Fruit fly (Drosophila melanogaster) whole organism, embryonic: ENCODE data around the gene Men.

ENCODE experiments used
- Atf3 ChIP-seq: fragments of 200-800 bp; sonication (Bioruptor generic); optimal IDR thresholded peaks from 3 replicates; lab custom pipeline; 2016; ENCODE audit warnings: missing biosample characterization, missing genetic modification characterization
- CG10431 ChIP-seq: fragments of 200-800 bp; sonication (Bioruptor generic); optimal IDR thresholded peaks from 3 replicates; lab custom pipeline; 2018; ENCODE audit warnings: missing biosample characterization, mild to moderate bottlenecking, missing genetic modification characterization
- CG10462 ChIP-seq: fragments of 200-800 bp; sonication (Bioruptor generic); optimal IDR thresholded peaks from 2 replicates; lab custom pipeline; 2016; ENCODE audit warnings: missing biosample characterization, missing genetic modification characterization
- CG11093 ChIP-seq: fragments of 200-800 bp; sonication (Bioruptor generic); IDR thresholded peaks from 3 replicates; pipeline ENCODE4 v1.3.6; 2022; ENCODE audit warnings: missing biosample characterization, missing genetic modification characterization
- CG11456 ChIP-seq: fragments of 200-800 bp; sonication (Bioruptor generic); IDR thresholded peaks from 3 replicates; pipeline ENCODE4 v1.3.6; 2022; ENCODE audit warnings: missing biosample characterization, missing genetic modification characterization
- CG11695 ChIP-seq: fragments of 200-800 bp; sonication (Bioruptor generic); IDR thresholded peaks from 3 replicates; pipeline ENCODE4 v1.3.6; 2022; ENCODE audit warnings: missing biosample characterization, missing genetic modification characterization
- CG12769 ChIP-seq: fragments of 200-800 bp; sonication (Bioruptor generic); optimal IDR thresholded peaks from 2 replicates; lab custom pipeline; 2019; ENCODE audit warnings: missing biosample characterization, mild to moderate bottlenecking, missing genetic modification characterization, moderate library complexity
- CG13624 ChIP-seq: fragments of 200-800 bp; sonication (Bioruptor generic); optimal IDR thresholded peaks from 2 replicates; lab custom pipeline; 2016; ENCODE audit warnings: missing biosample characterization, missing genetic modification characterization
- CG14441 ChIP-seq: fragments of 200-800 bp; sonication (Bioruptor generic); IDR thresholded peaks from 2 replicates; pipeline ENCODE4 v1.3.6; 2022; ENCODE audit warnings: missing biosample characterization, missing genetic modification characterization
- CG15011 ChIP-seq: fragments of 200-800 bp; sonication (Bioruptor generic); optimal IDR thresholded peaks from 3 replicates; lab custom pipeline; 2018; ENCODE audit warnings: missing biosample characterization, mild to moderate bottlenecking, missing genetic modification characterization
- CG15514 ChIP-seq: fragments of 200-800 bp; sonication (Bioruptor generic); optimal IDR thresholded peaks from 3 replicates; lab custom pipeline; 2017; ENCODE audit warnings: missing biosample characterization, missing genetic modification characterization, mild to moderate bottlenecking, moderate library complexity, missing genetic modification reagents
- CG17802 ChIP-seq: fragments of 200-800 bp; sonication (Bioruptor generic); optimal IDR thresholded peaks from 2 replicates; lab custom pipeline; 2018; ENCODE audit warnings: missing biosample characterization, mild to moderate bottlenecking, missing genetic modification characterization, moderate library complexity
- CG18599 ChIP-seq: fragments of 200-800 bp; sonication (Bioruptor generic); optimal IDR thresholded peaks from 3 replicates; lab custom pipeline; 2017; ENCODE audit warnings: missing biosample characterization, missing genetic modification characterization, mild to moderate bottlenecking, moderate library complexity, missing genetic modification reagents
- CG2120 ChIP-seq: fragments of 200-800 bp; sonication (Bioruptor generic); optimal IDR thresholded peaks from 3 replicates; lab custom pipeline; 2016; ENCODE audit warnings: missing biosample characterization, missing genetic modification characterization
- CG30403 ChIP-seq: fragments of 200-800 bp; sonication (Bioruptor generic); optimal IDR thresholded peaks from 3 replicates; lab custom pipeline; 2016; ENCODE audit warnings: missing biosample characterization, missing genetic modification characterization
- CG3065 ChIP-seq: fragments of 200-800 bp; sonication (Bioruptor generic); optimal IDR thresholded peaks from 2 replicates; lab custom pipeline; 2016; ENCODE audit warnings: missing biosample characterization, missing genetic modification characterization
- CG3163 ChIP-seq: fragments of 200-800 bp; sonication (Bioruptor generic); optimal IDR thresholded peaks from 3 replicates; lab custom pipeline; 2016; ENCODE audit warnings: missing biosample characterization, missing genetic modification characterization
- CG32532 ChIP-seq: fragments of 200-800 bp; sonication (Bioruptor generic); IDR thresholded peaks from 2 replicates; pipeline ENCODE4 v1.3.6; 2022; ENCODE audit warnings: missing biosample characterization, missing genetic modification characterization
- CG6689 ChIP-seq: fragments of 200-800 bp; sonication (Bioruptor generic); IDR thresholded peaks from 2 replicates; pipeline ENCODE4 v1.3.6; 2022; ENCODE audit warnings: missing biosample characterization, missing genetic modification characterization
- CG7987 ChIP-seq: fragments of 200-800 bp; sonication (Bioruptor generic); optimal IDR thresholded peaks from 2 replicates; lab custom pipeline; 2018; ENCODE audit warnings: missing biosample characterization, mild to moderate bottlenecking, missing genetic modification characterization, moderate library complexity
- Chrac-16 ChIP-seq: fragments of 200-800 bp; sonication (Bioruptor generic); optimal IDR thresholded peaks from 3 replicates; lab custom pipeline; 2016; ENCODE audit warnings: missing biosample characterization, missing genetic modification characterization
- Dp ChIP-seq: fragments of 200-800 bp; sonication (Bioruptor generic); optimal IDR thresholded peaks from 2 replicates; lab custom pipeline; 2018; ENCODE audit warnings: missing biosample characterization, mild to moderate bottlenecking, missing genetic modification characterization, moderate library complexity
- Fer3 ChIP-seq: fragments of 200-800 bp; sonication (Bioruptor generic); optimal IDR thresholded peaks from 2 replicates; lab custom pipeline; 2018; ENCODE audit warnings: missing biosample characterization, mild to moderate bottlenecking, missing genetic modification characterization, moderate library complexity
- HHEX ChIP-seq: fragments of 200-800 bp; sonication (Bioruptor generic); optimal IDR thresholded peaks from 3 replicates; lab custom pipeline; 2017; ENCODE audit warnings: missing biosample characterization, mild to moderate bottlenecking, missing genetic modification characterization, missing genetic modification reagents
- Hr3 ChIP-seq: fragments of 200-800 bp; sonication (Bioruptor generic); optimal IDR thresholded peaks from 3 replicates; lab custom pipeline; 2016; ENCODE audit warnings: missing biosample characterization, missing genetic modification characterization
- Lim3 ChIP-seq: fragments of 200-800 bp; sonication (Bioruptor generic); IDR thresholded peaks from 2 replicates; pipeline ENCODE4 v1.3.6; 2022; ENCODE audit warnings: missing biosample characterization, missing genetic modification characterization
- Lpt ChIP-seq: fragments of >200 bp; optimal IDR thresholded peaks from 2 replicates; lab custom pipeline; 2018; ENCODE audit warnings: missing biosample characterization, missing genetic modification characterization
- Med ChIP-seq: fragments of 200-800 bp; sonication (Bioruptor generic); peaks from one replicate; lab custom pipeline; 2016; ENCODE audit warnings: missing biosample characterization, missing genetic modification characterization, mild to moderate bottlenecking, inconsistent platforms, moderate library complexity
- Meics ChIP-seq: fragments of 200-800 bp; sonication (Bioruptor generic); optimal IDR thresholded peaks from 2 replicates; lab custom pipeline; 2017; ENCODE audit warnings: missing biosample characterization, mild to moderate bottlenecking, missing genetic modification characterization
- Pdp1 ChIP-seq, 2 experiments: fragments of 200-800 bp; sonication (Bioruptor generic); optimal IDR thresholded peaks; 3 replicates each; lab custom pipeline; 2016; ENCODE audit warnings: missing biosample characterization in 2 of 2, missing genetic modification characterization in 2 of 2, mild to moderate bottlenecking in 1 of 2, moderate library complexity in 1 of 2
- Ptx1 ChIP-seq: fragments of 200-800 bp; sonication (Bioruptor generic); IDR thresholded peaks from 2 replicates; pipeline ENCODE4 v1.3.6; 2022; ENCODE audit warnings: missing biosample characterization, missing genetic modification characterization
- Ravus ChIP-seq: fragments of 200-800 bp; sonication (Bioruptor generic); IDR thresholded peaks from 2 replicates; pipeline ENCODE4 v1.3.6; 2022; ENCODE audit warnings: missing biosample characterization, missing genetic modification characterization
- Rfx ChIP-seq: fragments of 200-800 bp; sonication (Bioruptor generic); IDR thresholded peaks from 2 replicates; pipeline ENCODE4 v1.3.6; 2022; ENCODE audit warnings: missing biosample characterization, missing genetic modification characterization
- Side ChIP-seq: fragments of 200-800 bp; sonication (Bioruptor generic); optimal IDR thresholded peaks from 2 replicates; lab custom pipeline; 2016; ENCODE audit warnings: missing biosample characterization, missing genetic modification characterization
- Sin3A ChIP-seq: fragments of >200 bp; optimal IDR thresholded peaks from 2 replicates; lab custom pipeline; 2018
- Xbp1 ChIP-seq: fragments of 200-800 bp; sonication (Bioruptor generic); optimal IDR thresholded peaks from 3 replicates; lab custom pipeline; 2016; ENCODE audit warnings: missing biosample characterization, mild to moderate bottlenecking, missing genetic modification characterization
- bab2 ChIP-seq: fragments of 200-800 bp; sonication (Bioruptor generic); optimal IDR thresholded peaks from 2 replicates; lab custom pipeline; 2016; ENCODE audit warnings: missing biosample characterization, missing genetic modification characterization
- ci ChIP-seq: fragments of 200-800 bp; sonication (Bioruptor generic); IDR thresholded peaks from 3 replicates; pipeline ENCODE4 v1.3.6; 2022; ENCODE audit warnings: missing biosample characterization, missing genetic modification characterization
- crol ChIP-seq: fragments of 200-800 bp; sonication (Bioruptor generic); IDR thresholded peaks from 2 replicates; pipeline ENCODE4 v1.3.6; 2022; ENCODE audit warnings: missing biosample characterization, missing genetic modification characterization
- exex ChIP-seq: fragments of 200-800 bp; sonication (Bioruptor generic); optimal IDR thresholded peaks from 4 replicates; lab custom pipeline; 2018; ENCODE audit warnings: missing biosample characterization, mild to moderate bottlenecking, missing genetic modification characterization, moderate library complexity
- ftz-f1 ChIP-seq: fragments of 200-800 bp; sonication (Bioruptor generic); optimal IDR thresholded peaks from 2 replicates; lab custom pipeline; 2016; ENCODE audit warnings: missing biosample characterization, missing genetic modification characterization
- hb ChIP-seq: fragments of 200-800 bp; sonication (Bioruptor generic); IDR thresholded peaks from 3 replicates; pipeline ENCODE4 v1.3.6; 2022; ENCODE audit warnings: missing biosample characterization, missing genetic modification characterization; ENCODE audit not compliant: partially characterized antibody
- hkb ChIP-seq, 2 experiments: fragments of 200-800 bp in 1 of 2; fragments of >200 bp in 1 of 2; sonication (Bioruptor generic) in 1 of 2; IDR thresholded peaks in 1 of 2; optimal IDR thresholded peaks in 1 of 2; 2 replicates each; pipeline versions ENCODE4 v1.3.6 to Lab custom; 2017 to 2022; ENCODE audit warnings: missing biosample characterization in 1 of 2, missing genetic modification characterization in 1 of 2
- klu ChIP-seq: fragments of 200-800 bp; sonication (Bioruptor generic); IDR thresholded peaks from 2 replicates; pipeline ENCODE4 v1.3.6; 2022; ENCODE audit warnings: missing biosample characterization, missing genetic modification characterization
- seq ChIP-seq: fragments of 200-800 bp; sonication (Bioruptor generic); IDR thresholded peaks from 2 replicates; pipeline ENCODE4 v1.3.6; 2022; ENCODE audit warnings: missing biosample characterization, missing genetic modification characterization
- shn ChIP-seq: fragments of 200-800 bp; sonication (Bioruptor generic); optimal IDR thresholded peaks from 3 replicates; lab custom pipeline; 2016; ENCODE audit warnings: missing biosample characterization, missing genetic modification characterization
- sna ChIP-seq: fragments of 200-800 bp; sonication (Bioruptor generic); IDR thresholded peaks from 2 replicates; pipeline ENCODE4 v1.3.6; 2022; ENCODE audit warnings: missing biosample characterization, missing genetic modification characterization; ENCODE audit not compliant: partially characterized antibody
- sqz ChIP-seq: fragments of 200-800 bp; sonication (Bioruptor generic); optimal IDR thresholded peaks from 3 replicates; lab custom pipeline; 2018; ENCODE audit warnings: missing biosample characterization, mild to moderate bottlenecking, missing genetic modification characterization
- sr ChIP-seq: fragments of 200-800 bp; sonication (Bioruptor generic); IDR thresholded peaks from 3 replicates; pipeline ENCODE4 v1.3.6; 2022; ENCODE audit warnings: missing biosample characterization, missing genetic modification characterization
- sug ChIP-seq: fragments of 200-800 bp; optimal IDR thresholded peaks from 2 replicates; lab custom pipeline; 2019; ENCODE audit warnings: missing biosample characterization, mild to moderate bottlenecking, missing genetic modification characterization, moderate library complexity
- zfh1 ChIP-seq: fragments of 200-800 bp; sonication (Bioruptor generic); IDR thresholded peaks from 3 replicates; pipeline ENCODE4 v1.3.6; 2022; ENCODE audit warnings: missing biosample characterization, missing genetic modification characterization

Men gene

DNA sequence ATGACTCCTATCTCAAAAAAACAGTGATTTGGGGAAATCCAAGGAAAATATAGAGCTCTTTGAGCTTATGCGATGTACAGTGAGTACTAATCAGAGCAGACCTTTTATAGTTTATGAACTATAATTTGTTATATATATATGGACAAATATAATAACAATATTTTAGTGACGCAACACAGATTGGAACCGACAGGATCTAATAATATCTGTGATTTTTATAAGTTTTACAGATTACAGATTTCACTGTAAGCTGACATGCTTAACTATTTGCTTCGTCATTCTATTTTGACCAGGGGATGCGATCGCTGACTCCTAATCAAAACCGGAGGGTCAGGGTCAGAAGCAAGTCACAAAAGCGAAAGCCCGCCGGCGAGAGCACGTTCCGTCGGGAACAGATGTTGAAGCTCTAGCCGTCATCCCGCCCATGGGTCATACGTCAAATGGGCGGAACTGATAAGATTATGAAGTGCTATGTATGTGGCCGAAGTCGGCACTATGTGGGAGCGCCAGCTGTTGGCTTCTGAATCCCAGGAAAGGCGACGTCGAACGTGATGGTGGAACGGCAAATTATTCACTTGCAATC lies 48.1 kb downstream of the Men start, which contains the start of gene Gnmt (continued):
- TF ChIP-seq Ravus (no peak), sr (GFP tag; lab: Robert Waterston, UW) (no peak), HHEX (GFP tag; lab: Kevin White, UChicago) (no peak), hkb (optimal IDR thresholded peaks at IDR 0.05; lab: Kevin White, UChicago) (no peak), hkb (GFP tag; IDR thresholded peaks at IDR 0.05; lab: Robert Waterston, UW) (0 out of 2 replicates have a peak, but pooled peaks have one; percentile 9), Hr3 (no peak), seq (GFP tag; lab: Robert Waterston, UW) (0 out of 2 replicates have a peak, but pooled peaks have one; percentile 20), sug (tag; lab: Kevin White, UChicago) (peak; percentile 84), CG32532 (GFP tag; lab: Robert Waterston, UW) (peak; percentile 33; the same call in 1 of the 2 replicates), CG13624 (no peak), hb (no peak), CG7987 (GFP tag; lab: Kevin White, UChicago) (no peak), Sin3A (no peak), Lpt (GFP tag; lab: Kevin White, UChicago) (no peak), CG18599 (GFP tag; lab: Kevin White, UChicago) (peak; percentile 70), Side (GFP tag; lab: Kevin White, UChicago) (no peak), Chrac-16 (GFP tag; lab: Kevin White, UChicago) (no peak), ci (GFP tag; lab: Robert Waterston, UW) (0 out of 3 replicates have a peak, but pooled peaks have one; percentile 16), CG6689 (GFP tag; lab: Robert Waterston, UW) (0 out of 2 replicates have a peak, but pooled peaks have one; percentile 14), Pdp1 (GFP tag; optimal IDR thresholded peaks at IDR 0.05; lab: Kevin White, UChicago) (peak in 1 of 2 experiments; percentile 24), CG11695 (GFP tag; lab: Robert Waterston, UW) (no peak), CG30403 (GFP tag; lab: Kevin White, UChicago) (peak; percentile 11), bab2 (no peak), CG15514 (no peak), Med (GFP tag; lab: Kevin White, UChicago) (peak; percentile 47), CG3065 (GFP tag; lab: Kevin White, UChicago) (no peak), Meics (peak; percentile 44), zfh1 (GFP tag; lab: Robert Waterston, UW) (no peak), exex (tag; lab: Kevin White, UChicago) (no peak), CG2120 (GFP tag; lab: Kevin White, UChicago) (peak; percentile 16), Dp (GFP tag; lab: Kevin White, UChicago) (no peak), CG12769 (tag; lab: Kevin White, UChicago) (no peak), CG15011 (GFP tag; lab: Kevin White, UChicago) (no peak), sqz (GFP tag; lab: Kevin White, UChicago) (no peak), crol (no peak), CG10431 (GFP tag; lab: Kevin White, UChicago) (no peak), Atf3 (GFP tag; lab: Kevin White, UChicago) (no peak), CG11093 (GFP tag; lab: Robert Waterston, UW) (no peak), CG14441 (no peak), Lim3 (GFP tag; lab: Robert Waterston, UW) (no peak), Fer3 (peak; percentile 40), Xbp1 (GFP tag; lab: Kevin White, UChicago) (peak; percentile 4), ftz-f1 (GFP tag; lab: Kevin White, UChicago) (peak; percentile 26), CG11456 (GFP tag; lab: Robert Waterston, UW) (no peak), shn (GFP tag; lab: Kevin White, UChicago) (no peak), CG10462 (GFP tag; lab: Kevin White, UChicago) (no peak), klu (GFP tag; lab: Robert Waterston, UW) (no peak), Ptx1 (GFP tag; lab: Robert Waterston, UW) (no peak), CG3163 (no peak), CG17802 (tag; lab: Kevin White, UChicago) (no peak), Rfx (peak; percentile 56), sna (no peak)
